Worm (Caenorhabditis elegans): Measurements from ENCODE around the gene tag-276.

- TF ChIP-seq pha-4 (GFP tag; IDR thresholded peaks at IDR 0.05) (no peak), pha-4 (tag; optimal IDR thresholded peaks at IDR 0.05) (no peak), lin-15B (tag; optimal IDR thresholded peaks at IDR 0.05) (no peak), zfp-2 (tag; optimal IDR thresholded peaks at IDR 0.05) (no peak), ceh-82 (tag; optimal IDR thresholded peaks at IDR 0.05) (no peak), dmd-8 (GFP tag; IDR thresholded peaks at IDR 0.05) (no peak), F44E2.7 (GFP tag; IDR thresholded peaks at IDR 0.05) (no peak), nhr-10 (tag; optimal IDR thresholded peaks at IDR 0.05) (no peak), skn-1 (tag; optimal IDR thresholded peaks at IDR 0.05) (no peak)
Measured at ce11 chrII:12280360-12280759, 31.4 kb upstream of the tag-276 start, which contains the start of gene ife-5.
